Fruit fly (Drosophila melanogaster) whole organism, embryonic: ENCODE measurements around the gene dsd.

ENCODE experiments used
- Aef1 ChIP-seq: fragments of 200-800 bp; sonication (Bioruptor generic); IDR thresholded peaks from 3 replicates; pipeline ENCODE4 v1.3.6; 2022; ENCODE audit warnings: missing biosample characterization, missing genetic modification characterization
- BtbVII ChIP-seq: fragments of 200-800 bp; sonication (Bioruptor generic); optimal IDR thresholded peaks from 3 replicates; lab custom pipeline; 2017; ENCODE audit warnings: missing biosample characterization, mild to moderate bottlenecking, missing genetic modification characterization
- CG10209 ChIP-seq: fragments of 200-800 bp; sonication (Bioruptor generic); optimal IDR thresholded peaks from 3 replicates; lab custom pipeline; 2017; ENCODE audit warnings: missing biosample characterization, mild to moderate bottlenecking, missing genetic modification characterization, missing genetic modification reagents
- CG10462 ChIP-seq: fragments of 200-800 bp; sonication (Bioruptor generic); optimal IDR thresholded peaks from 2 replicates; lab custom pipeline; 2016; ENCODE audit warnings: missing biosample characterization, missing genetic modification characterization
- CG11247 ChIP-seq: fragments of 200-800 bp; sonication (Bioruptor generic); IDR thresholded peaks from 2 replicates; pipeline ENCODE4 v1.3.6; 2022; ENCODE audit warnings: missing biosample characterization, missing genetic modification characterization
- CG11456 ChIP-seq: fragments of 200-800 bp; sonication (Bioruptor generic); IDR thresholded peaks from 3 replicates; pipeline ENCODE4 v1.3.6; 2022; ENCODE audit warnings: missing biosample characterization, missing genetic modification characterization
- CG12071 ChIP-seq: fragments of 200-800 bp; sonication (Bioruptor generic); optimal IDR thresholded peaks from 3 replicates; lab custom pipeline; 2018; ENCODE audit warnings: missing biosample characterization, mild to moderate bottlenecking, missing genetic modification characterization
- CG12104 ChIP-seq: fragments of 200-800 bp; sonication (Bioruptor generic); optimal IDR thresholded peaks from 3 replicates; lab custom pipeline; 2016; ENCODE audit warnings: missing biosample characterization, missing genetic modification characterization
- CG12219 ChIP-seq: fragments of 200-800 bp; sonication (Bioruptor generic); optimal IDR thresholded peaks from 3 replicates; lab custom pipeline; 2018; ENCODE audit warnings: missing biosample characterization, mild to moderate bottlenecking, missing genetic modification characterization
- CG12659 ChIP-seq: fragments of 200-800 bp; sonication (Bioruptor generic); optimal IDR thresholded peaks from 3 replicates; lab custom pipeline; 2017; ENCODE audit warnings: mild to moderate bottlenecking, missing biosample characterization, missing genetic modification reagents, missing genetic modification characterization
- CG14441 ChIP-seq: fragments of 200-800 bp; sonication (Bioruptor generic); IDR thresholded peaks from 2 replicates; pipeline ENCODE4 v1.3.6; 2022; ENCODE audit warnings: missing biosample characterization, missing genetic modification characterization
- CG14710 ChIP-seq: fragments of 200-800 bp; sonication (Bioruptor generic); optimal IDR thresholded peaks from 3 replicates; lab custom pipeline; 2019; ENCODE audit warnings: missing biosample characterization, mild to moderate bottlenecking, missing genetic modification characterization, moderate library complexity
- CG15696 ChIP-seq: fragments of 200-800 bp; sonication (Bioruptor generic); optimal IDR thresholded peaks from 2 replicates; lab custom pipeline; 2019; ENCODE audit warnings: missing biosample characterization, mild to moderate bottlenecking, missing genetic modification characterization, moderate library complexity
- CG2875 ChIP-seq: fragments of 200-800 bp; sonication (Bioruptor generic); optimal IDR thresholded peaks from 2 replicates; lab custom pipeline; 2017; ENCODE audit warnings: missing biosample characterization, mild to moderate bottlenecking, missing genetic modification characterization, missing genetic modification reagents
- CG31365 ChIP-seq: fragments of 200-800 bp; sonication (Bioruptor generic); optimal IDR thresholded peaks from 2 replicates; lab custom pipeline; 2018; ENCODE audit warnings: missing biosample characterization, mild to moderate bottlenecking, missing genetic modification characterization
- CG3281 ChIP-seq: fragments of 200-800 bp; sonication (Bioruptor generic); optimal IDR thresholded peaks from 3 replicates; lab custom pipeline; 2017; ENCODE audit warnings: missing biosample characterization, mild to moderate bottlenecking, missing genetic modification characterization
- CG3407 ChIP-seq: fragments of 200-800 bp; sonication (Bioruptor generic); optimal IDR thresholded peaks from 2 replicates; lab custom pipeline; 2018; ENCODE audit warnings: missing biosample characterization, mild to moderate bottlenecking, missing genetic modification characterization
- CG6813 ChIP-seq: fragments of 200-800 bp; sonication (Bioruptor generic); optimal IDR thresholded peaks from 2 replicates; lab custom pipeline; 2017; ENCODE audit warnings: missing biosample characterization, missing genetic modification characterization, mild to moderate bottlenecking, moderate library complexity, missing genetic modification reagents
- CG9797 ChIP-seq: fragments of 200-800 bp; sonication (Bioruptor generic); optimal IDR thresholded peaks from 3 replicates; lab custom pipeline; 2018; ENCODE audit warnings: missing biosample characterization, mild to moderate bottlenecking, missing genetic modification characterization
- Camta ChIP-seq: fragments of 200-800 bp; sonication (Bioruptor generic); optimal IDR thresholded peaks from 2 replicates; lab custom pipeline; 2016; ENCODE audit warnings: missing biosample characterization, missing genetic modification characterization
- E2f1 ChIP-seq: fragments of 200-800 bp; sonication (Bioruptor generic); IDR thresholded peaks from 2 replicates; pipeline ENCODE4 v1.3.6; 2022; ENCODE audit warnings: missing biosample characterization, missing genetic modification characterization
- Hr3 ChIP-seq: fragments of 200-800 bp; sonication (Bioruptor generic); optimal IDR thresholded peaks from 3 replicates; lab custom pipeline; 2016; ENCODE audit warnings: missing biosample characterization, missing genetic modification characterization
- Jarid2 ChIP-seq: fragments of 200-800 bp; sonication (Bioruptor generic); optimal IDR thresholded peaks from 3 replicates; lab custom pipeline; 2017; ENCODE audit warnings: mild to moderate bottlenecking, missing biosample characterization, missing genetic modification reagents, missing genetic modification characterization
- Kr ChIP-seq: fragments of 200-800 bp; sonication (Bioruptor generic); optimal IDR thresholded peaks from 2 replicates; lab custom pipeline; 2017; ENCODE audit warnings: missing biosample characterization, mild to moderate bottlenecking, missing genetic modification characterization
- Mrtf ChIP-seq: fragments of 200-800 bp; sonication (Bioruptor generic); IDR thresholded peaks from 3 replicates; pipeline ENCODE4 v1.3.6; 2022; ENCODE audit warnings: missing biosample characterization, missing genetic modification characterization
- NC2α ChIP-seq: fragments of 200-800 bp; sonication (Bioruptor generic); optimal IDR thresholded peaks from 2 replicates; lab custom pipeline; 2016; ENCODE audit warnings: missing biosample characterization, missing genetic modification characterization
- NfI ChIP-seq: fragments of 200-800 bp; sonication (Bioruptor generic); optimal IDR thresholded peaks from 3 replicates; lab custom pipeline; 2018; ENCODE audit warnings: missing biosample characterization, mild to moderate bottlenecking, missing genetic modification characterization, moderate library complexity
- Oaz ChIP-seq: fragments of 200-800 bp; sonication (Bioruptor generic); IDR thresholded peaks from 2 replicates; pipeline ENCODE4 v1.3.6; 2022; ENCODE audit warnings: missing biosample characterization, missing genetic modification characterization
- Spps ChIP-seq: fragments of 200-800 bp; sonication (Bioruptor generic); optimal IDR thresholded peaks from 2 replicates; lab custom pipeline; 2018; ENCODE audit warnings: missing biosample characterization, mild to moderate bottlenecking, missing genetic modification characterization
- Stat92E ChIP-seq, 3 experiments: fragments of >200 bp in 2 of 3; fragments of 200-800 bp in 1 of 3; sonication (Bioruptor generic) in 1 of 3; optimal IDR thresholded peaks; 2 replicates each; lab custom pipeline; 2017 to 2019; ENCODE audit warnings: missing biosample characterization in 3 of 3, missing genetic modification characterization in 3 of 3, mild to moderate bottlenecking in 1 of 3, moderate library complexity in 1 of 3
- aop ChIP-seq: fragments of 200-800 bp; sonication (Bioruptor generic); IDR thresholded peaks from 2 replicates; pipeline ENCODE4 v1.3.6; 2022; ENCODE audit warnings: missing biosample characterization, missing genetic modification characterization
- chinmo ChIP-seq: fragments of 200-800 bp; sonication (Bioruptor generic); IDR thresholded peaks from 4 replicates; pipeline ENCODE4 v1.3.6; 2022; ENCODE audit warnings: missing biosample characterization, missing genetic modification characterization; ENCODE audit not compliant: partially characterized antibody
- dmrt11E ChIP-seq: fragments of 200-800 bp; sonication (Bioruptor generic); optimal IDR thresholded peaks from 3 replicates; lab custom pipeline; 2018; ENCODE audit warnings: missing biosample characterization, mild to moderate bottlenecking, missing genetic modification characterization, moderate library complexity
- dmrt99B ChIP-seq: fragments of 200-800 bp; sonication (Bioruptor generic); optimal IDR thresholded peaks from 2 replicates; lab custom pipeline; 2018; ENCODE audit warnings: missing biosample characterization, mild to moderate bottlenecking, missing genetic modification characterization, moderate library complexity
- dysf ChIP-seq: fragments of 200-800 bp; sonication (Bioruptor generic); IDR thresholded peaks from 3 replicates; pipeline ENCODE4 v1.3.6; 2022; ENCODE audit warnings: missing biosample characterization, missing genetic modification characterization
- gem ChIP-seq: fragments of 200-800 bp; sonication (Bioruptor generic); optimal IDR thresholded peaks from 2 replicates; lab custom pipeline; 2019; ENCODE audit warnings: missing biosample characterization, mild to moderate bottlenecking, missing genetic modification characterization, moderate library complexity
- gfzf ChIP-seq: fragments of 200-800 bp; sonication (Bioruptor generic); optimal IDR thresholded peaks from 2 replicates; lab custom pipeline; 2016; ENCODE audit warnings: missing biosample characterization, mild to moderate bottlenecking, missing genetic modification characterization, moderate library complexity
- grau ChIP-seq: fragments of 200-800 bp; optimal IDR thresholded peaks from 3 replicates; lab custom pipeline; 2019; ENCODE audit warnings: missing biosample characterization, mild to moderate bottlenecking, missing genetic modification characterization, moderate library complexity
- gro ChIP-seq: fragments of 200-800 bp; sonication (Bioruptor generic); optimal IDR thresholded peaks from 2 replicates; lab custom pipeline; 2016; ENCODE audit warnings: missing biosample characterization, missing genetic modification characterization
- gsb ChIP-seq: fragments of 200-800 bp; sonication (Bioruptor generic); IDR thresholded peaks from 2 replicates; pipeline ENCODE4 v1.3.6; 2022; ENCODE audit warnings: missing biosample characterization, missing genetic modification characterization
- ham ChIP-seq: fragments of 200-800 bp; sonication (Bioruptor generic); IDR thresholded peaks from 2 replicates; pipeline ENCODE4 v1.3.6; 2022; ENCODE audit warnings: missing biosample characterization, missing genetic modification characterization
- jing ChIP-seq: fragments of 200-800 bp; sonication (Bioruptor generic); optimal IDR thresholded peaks from 2 replicates; lab custom pipeline; 2018; ENCODE audit warnings: missing biosample characterization, mild to moderate bottlenecking, missing genetic modification characterization
- kni ChIP-seq: fragments of 200-800 bp; sonication (Bioruptor generic); optimal IDR thresholded peaks from 3 replicates; lab custom pipeline; 2017; ENCODE audit warnings: mild to moderate bottlenecking, missing biosample characterization, missing genetic modification reagents, missing genetic modification characterization
- knrl ChIP-seq: fragments of 200-800 bp; sonication (Bioruptor generic); IDR thresholded peaks from 3 replicates; pipeline ENCODE4 v1.3.6; 2022; ENCODE audit warnings: missing biosample characterization, missing genetic modification characterization; ENCODE audit not compliant: partially characterized antibody
- otp ChIP-seq: fragments of 200-800 bp; sonication (Bioruptor generic); IDR thresholded peaks from 3 replicates; pipeline ENCODE4, ENCODE4 v1.3.6; 2022; ENCODE audit warnings: missing biosample characterization, missing genetic modification characterization
- pfk ChIP-seq: fragments of 200-800 bp; sonication (Bioruptor generic); optimal IDR thresholded peaks from 2 replicates; lab custom pipeline; 2018; ENCODE audit warnings: missing biosample characterization, mild to moderate bottlenecking, missing genetic modification characterization, moderate library complexity
- slou ChIP-seq: fragments of 200-800 bp; sonication (Bioruptor generic); optimal IDR thresholded peaks from 3 replicates; lab custom pipeline; 2016; ENCODE audit warnings: missing biosample characterization, missing genetic modification characterization
- sr ChIP-seq: fragments of 200-800 bp; sonication (Bioruptor generic); IDR thresholded peaks from 3 replicates; pipeline ENCODE4 v1.3.6; 2022; ENCODE audit warnings: missing biosample characterization, missing genetic modification characterization
- vnd ChIP-seq: fragments of 200-800 bp; sonication (Bioruptor generic); IDR thresholded peaks from 3 replicates; pipeline ENCODE4 v1.3.6; 2022; ENCODE audit warnings: missing biosample characterization, missing genetic modification characterization; ENCODE audit not compliant: partially characterized antibody
- zfh1 ChIP-seq: fragments of 200-800 bp; sonication (Bioruptor generic); IDR thresholded peaks from 3 replicates; pipeline ENCODE4 v1.3.6; 2022; ENCODE audit warnings: missing biosample characterization, missing genetic modification characterization

The dsd gene

dm6 chr3R:27569706-27570105 lies 37.5 kb downstream of the dsd start (continued):
- no peak for TF ChIP-seq jing
- peak; percentile 68 for TF ChIP-seq CG12659 (GFP tag; lab: Kevin White, UChicago)
- TF ChIP-seq vnd (GFP tag; lab: Robert Waterston, UW), result no peak
- peak; percentile 91 for TF ChIP-seq CG3281 (GFP tag; lab: Kevin White, UChicago)
- no peak for TF ChIP-seq Jarid2 (GFP tag; lab: Kevin White, UChicago)
- TF ChIP-seq slou (GFP tag; lab: Kevin White, UChicago), result peak; percentile 73
- TF ChIP-seq CG11456 (GFP tag; lab: Robert Waterston, UW), result peak; percentile 92
- TF ChIP-seq dysf (GFP tag; lab: Robert Waterston, UW), result peak; percentile 96
- no peak for TF ChIP-seq knrl (GFP tag; lab: Robert Waterston, UW)
- TF ChIP-seq CG12219 (GFP tag; lab: Kevin White, UChicago), result peak; percentile 71
- peak; percentile 90 for TF ChIP-seq Mrtf
- no peak for TF ChIP-seq aop (GFP tag; lab: Robert Waterston, UW)
- TF ChIP-seq CG12104 (GFP tag; lab: Kevin White, UChicago), result peak; percentile 82
- TF ChIP-seq CG15696 (tag; lab: Kevin White, UChicago), result peak; percentile 60
- TF ChIP-seq gfzf (GFP tag; lab: Kevin White, UChicago), result no peak
- TF ChIP-seq CG11247 (GFP tag; lab: Robert Waterston, UW), result peak; percentile 85
- peak; percentile 69 for TF ChIP-seq CG10209
- TF ChIP-seq pfk (GFP tag; lab: Kevin White, UChicago), result no peak
- TF ChIP-seq E2f1 (GFP tag; lab: Robert Waterston, UW), result peak; percentile 85
- TF ChIP-seq Oaz (GFP tag; lab: Robert Waterston, UW), result peak; percentile 68
- TF ChIP-seq kni, result no peak
- TF ChIP-seq CG3407 (GFP tag; lab: Kevin White, UChicago), result peak; percentile 36
- TF ChIP-seq dmrt99B (tag; lab: Kevin White, UChicago), result peak; percentile 95
- peak; percentile 95 for TF ChIP-seq gro (GFP tag; lab: Kevin White, UChicago)
- peak; percentile 69 for TF ChIP-seq NfI (GFP tag; lab: Kevin White, UChicago)
- TF ChIP-seq chinmo (GFP tag; lab: Robert Waterston, UW), result no peak
- peak; percentile 85 for TF ChIP-seq gem (tag; lab: Kevin White, UChicago)
- TF ChIP-seq Spps (tag; lab: Kevin White, UChicago), result no peak
- TF ChIP-seq sr (GFP tag; lab: Robert Waterston, UW), result peak; percentile 95
- peak; percentile 82 for TF ChIP-seq CG31365 (tag; lab: Kevin White, UChicago)
- TF ChIP-seq Camta (GFP tag; lab: Kevin White, UChicago), result peak; percentile 90
- peak; percentile 83 for TF ChIP-seq gsb
- no peak for TF ChIP-seq grau (tag; lab: Kevin White, UChicago)
- TF ChIP-seq CG6813 (GFP tag; lab: Kevin White, UChicago), result peak; percentile 88
- peak; percentile 29 for TF ChIP-seq CG10462
- TF ChIP-seq ham, result no peak
- peak; percentile 70 for TF ChIP-seq Hr3 (GFP tag; lab: Kevin White, UChicago)
- TF ChIP-seq Stat92E (GFP tag; optimal IDR thresholded peaks at IDR 0.05; lab: Kevin White, UChicago), result no peak
- TF ChIP-seq BtbVII (GFP tag; lab: Kevin White, UChicago), result peak; percentile 88
- TF ChIP-seq zfh1, result peak; percentile 90
- TF ChIP-seq CG14710, result peak; percentile 56
- TF ChIP-seq dmrt11E (tag; lab: Kevin White, UChicago), result no peak
- no peak for TF ChIP-seq CG9797 (GFP tag; lab: Kevin White, UChicago)
- TF ChIP-seq NC2α (GFP tag; lab: Kevin White, UChicago), result peak; percentile 61
- peak; percentile 90 for TF ChIP-seq Aef1 (GFP tag; lab: Robert Waterston, UW)
- peak; percentile 88 for TF ChIP-seq otp (GFP tag; lab: Robert Waterston, UW)
- no peak for TF ChIP-seq Kr
- peak; percentile 89 for TF ChIP-seq CG14441 (GFP tag; lab: Robert Waterston, UW)
- peak; percentile 48 for TF ChIP-seq CG2875 (GFP tag; lab: Kevin White, UChicago)
- TF ChIP-seq CG12071 (GFP tag; lab: Kevin White, UChicago), result peak; percentile 93
